Fruit fly (Drosophila melanogaster) S2 (cell line): Measurements from ENCODE around the gene DZIP1.

Source experiments
- CG8478 ChIP-seq: fragments of >200 bp; optimal IDR thresholded peaks from 2 replicates; lab custom pipeline; 2018
- CTCF ChIP-seq, 2 experiments: fragments of >200 bp; optimal IDR thresholded peaks; 2 replicates each; lab custom pipeline; 2018

DNA sequence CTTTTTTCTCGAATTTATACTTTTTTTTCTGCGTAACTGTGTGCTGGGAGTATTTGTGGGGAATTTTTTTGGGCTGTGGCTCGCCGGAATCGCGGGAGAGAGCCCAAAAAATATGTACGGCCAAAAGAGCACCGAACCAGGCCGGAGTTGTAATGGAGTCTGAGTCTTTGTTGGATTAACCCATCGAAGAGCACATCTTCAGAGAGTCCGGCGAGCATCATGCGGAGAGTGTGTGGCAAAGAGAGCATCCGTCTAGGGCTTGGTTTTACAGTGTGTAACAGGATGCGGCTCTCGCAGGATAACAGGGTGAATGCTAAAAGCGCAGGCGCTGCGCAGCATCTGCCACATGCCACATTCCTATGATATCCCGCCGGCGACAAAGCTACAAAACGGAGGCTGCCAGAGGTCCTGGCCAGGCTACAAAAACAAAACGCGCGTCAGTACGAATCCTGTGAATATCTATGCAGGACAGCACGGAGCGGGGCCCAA lies 30.0 kb upstream of the DZIP1 start, which contains the start of gene nAChRalpha2:
- TF ChIP-seq CG8478 (no peak), CTCF (optimal IDR thresholded peaks at IDR 0.05; lab: Kevin White, UChicago) (no peak)
